Worm (Caenorhabditis elegans) whole organism, L4 larva: ENCODE data around the gene ZK180.7.

Source experiments
- R02D3.7 ChIP-seq: fragments of 150-350 bp; sonication (generic microtip); optimal IDR thresholded peaks from 3 replicates; lab custom pipeline; 2014; ENCODE audit warnings: missing biosample characterization, missing genetic modification characterization
- T20F7.1 ChIP-seq: fragments of 200-800 bp; sonication (Bioruptor generic); optimal IDR thresholded peaks from 2 replicates; lab custom pipeline; 2018; ENCODE audit warnings: mild to moderate bottlenecking, missing genetic modification characterization, missing compliant biosample characterization
- T26A8.4 ChIP-seq: fragments of 200-800 bp; sonication (Bioruptor generic); IDR thresholded peaks from 2 replicates; pipeline ENCODE4 v1.3.6; 2022; ENCODE audit warnings: missing genetic modification characterization, missing compliant biosample characterization
- Y105C5A.15 ChIP-seq: fragments of 200-800 bp; sonication (Bioruptor generic); IDR thresholded peaks from 2 replicates; pipeline ENCODE4 v1.3.6; 2022; ENCODE audit warnings: missing genetic modification characterization, missing compliant biosample characterization
- Y75B8A.6 ChIP-seq: fragments of 200-800 bp; sonication (Bioruptor generic); IDR thresholded peaks from 2 replicates; pipeline ENCODE4 v1.3.6; 2022; ENCODE audit warnings: missing genetic modification reagents, missing genetic modification characterization, missing compliant biosample characterization
- aly-2 ChIP-seq: sonication (generic microtip); optimal IDR thresholded peaks from 2 replicates; lab custom pipeline; 2018; ENCODE audit warnings: missing biosample characterization, missing genetic modification characterization
- ama-1 ChIP-seq: fragments of 150-350 bp; optimal IDR thresholded peaks from 2 replicates; lab custom pipeline; 2014; ENCODE audit warnings: inconsistent platforms, mixed read lengths
- arid-1 ChIP-seq: fragments of 200-800 bp; sonication (Bioruptor generic); conservative IDR thresholded peaks from 2 replicates; pipeline ENCODE4 v1.3.6; 2022; ENCODE audit warnings: missing genetic modification reagents, missing genetic modification characterization, missing compliant biosample characterization
- ceh-20 ChIP-seq: fragments of 200-800 bp; sonication (Bioruptor generic); IDR thresholded peaks from 2 replicates; pipeline ENCODE4 v1.3.6; 2022; ENCODE audit warnings: missing genetic modification reagents, missing genetic modification characterization, missing compliant biosample characterization
- ceh-62 ChIP-seq: sonication (generic microtip); optimal IDR thresholded peaks from 2 replicates; lab custom pipeline; 2017; ENCODE audit warnings: missing biosample characterization, missing genetic modification characterization
- ctbp-1 ChIP-seq: fragments of 200-800 bp; sonication (Bioruptor generic); IDR thresholded peaks from 2 replicates; pipeline ENCODE4 v1.3.6; 2022; ENCODE audit warnings: missing genetic modification reagents, missing genetic modification characterization, missing compliant biosample characterization
- daf-16 ChIP-seq, 3 experiments: sonication (generic microtip); optimal IDR thresholded peaks; 2 replicates each; lab custom pipeline; 2016 to 2017; ENCODE audit warnings: missing genetic modification characterization in 3 of 3, missing genetic modification reagents in 3 of 3, mild to moderate bottlenecking in 2 of 3, missing compliant biosample characterization in 2 of 3, missing biosample characterization in 1 of 3, moderate library complexity in 1 of 3
- daf-19 ChIP-seq: fragments of 200-800 bp; sonication (Bioruptor generic); conservative IDR thresholded peaks from 2 replicates; pipeline ENCODE4 v1.3.6; 2022; ENCODE audit warnings: missing genetic modification characterization, missing compliant biosample characterization
- dmd-6 ChIP-seq: fragments of 200-800 bp; sonication (Bioruptor generic); IDR thresholded peaks from 2 replicates; pipeline ENCODE4 v1.3.6; 2022; ENCODE audit warnings: missing genetic modification reagents, missing genetic modification characterization, missing compliant biosample characterization
- dmd-9 ChIP-seq: fragments of 200-800 bp; sonication (Bioruptor generic); IDR thresholded peaks from 2 replicates; pipeline ENCODE4 v1.3.6; 2022; ENCODE audit warnings: missing genetic modification reagents, missing genetic modification characterization, missing compliant biosample characterization
- dpl-1 ChIP-seq: fragments of 150-350 bp; optimal IDR thresholded peaks from 2 replicates; lab custom pipeline; 2014; ENCODE audit warnings: missing biosample characterization, missing genetic modification reagents, missing genetic modification characterization
- dve-1 ChIP-seq: sonication (generic microtip); optimal IDR thresholded peaks from 2 replicates; lab custom pipeline; 2017; ENCODE audit warnings: antibody characterized with exemption, mild to moderate bottlenecking, missing genetic modification characterization, missing compliant biosample characterization; ENCODE audit not compliant: insufficient read depth
- egl-43 ChIP-seq: fragments of 200-800 bp; sonication (Bioruptor generic); IDR thresholded peaks from 2 replicates; pipeline ENCODE4 v1.3.6; 2022; ENCODE audit warnings: missing genetic modification reagents, missing genetic modification characterization, missing compliant biosample characterization
- fkh-10 ChIP-seq: fragments of 150-350 bp; optimal IDR thresholded peaks from 2 replicates; lab custom pipeline; 2014; ENCODE audit warnings: missing biosample characterization, missing genetic modification reagents, missing genetic modification characterization
- gei-8 ChIP-seq: fragments of 200-800 bp; sonication (Bioruptor generic); optimal IDR thresholded peaks from 2 replicates; lab custom pipeline; 2018; ENCODE audit warnings: mild to moderate bottlenecking, missing genetic modification characterization, missing compliant biosample characterization
- hlh-11 ChIP-seq: fragments of 200-800 bp; sonication (Bioruptor generic); optimal IDR thresholded peaks from 2 replicates; lab custom pipeline; 2018; ENCODE audit warnings: mild to moderate bottlenecking, missing genetic modification characterization, missing compliant biosample characterization
- hlh-30 ChIP-seq: sonication (generic microtip); optimal IDR thresholded peaks from 2 replicates; lab custom pipeline; 2017; ENCODE audit warnings: antibody characterized with exemption, mild to moderate bottlenecking, missing genetic modification characterization, missing compliant biosample characterization; ENCODE audit not compliant: insufficient read depth
- hmg-1.1 ChIP-seq: fragments of 200-800 bp; sonication (Bioruptor generic); IDR thresholded peaks from 2 replicates; pipeline ENCODE4 v1.3.6; 2022; ENCODE audit warnings: missing genetic modification reagents, missing genetic modification characterization, missing compliant biosample characterization
- lin-1 ChIP-seq: fragments of 200-800 bp; sonication (Bioruptor generic); IDR thresholded peaks from 2 replicates; pipeline ENCODE4 v1.3.6; 2022; ENCODE audit warnings: missing genetic modification reagents, missing genetic modification characterization, missing compliant biosample characterization
- lin-38 ChIP-seq: fragments of 200-800 bp; sonication (Bioruptor generic); IDR thresholded peaks from 2 replicates; pipeline ENCODE4 v1.3.6; 2022; ENCODE audit warnings: missing genetic modification reagents, missing genetic modification characterization, missing compliant biosample characterization
- lsy-2 ChIP-seq, 2 experiments: fragments of 150-350 bp in 1 of 2; sonication (generic microtip) in 1 of 2; optimal IDR thresholded peaks; 2 replicates each; lab custom pipeline; 2014 to 2017; ENCODE audit warnings: missing biosample characterization in 2 of 2, missing genetic modification characterization in 2 of 2
- madf-5 ChIP-seq, 2 experiments: fragments of 200-800 bp; sonication (Bioruptor generic); IDR thresholded peaks; 2 replicates each; pipeline ENCODE4 v1.3.6; 2022; ENCODE audit warnings: missing compliant biosample characterization in 2 of 2, missing genetic modification characterization in 2 of 2
- mdl-1 ChIP-seq, 2 experiments: fragments of 150-350 bp in 1 of 2; sonication (generic microtip) in 1 of 2; optimal IDR thresholded peaks; 2 replicates each; lab custom pipeline; 2014 to 2017; ENCODE audit warnings: missing biosample characterization in 2 of 2, missing genetic modification characterization in 2 of 2
- mep-1 ChIP-seq: fragments of 150-350 bp; sonication (generic microtip); optimal IDR thresholded peaks from 3 replicates; lab custom pipeline; 2014; ENCODE audit warnings: missing biosample characterization, missing genetic modification characterization
- mes-2 ChIP-seq: sonication (generic microtip); optimal IDR thresholded peaks from 2 replicates; lab custom pipeline; 2016; ENCODE audit warnings: missing genotype, mild to moderate bottlenecking, missing genetic modification characterization, missing compliant biosample characterization; ENCODE audit not compliant: poor library complexity, severe bottlenecking
- mxl-2 ChIP-seq: fragments of 200-800 bp; sonication (Bioruptor generic); conservative IDR thresholded peaks from 2 replicates; pipeline ENCODE4 v1.3.6; 2022; ENCODE audit warnings: missing genetic modification reagents, missing genetic modification characterization, missing compliant biosample characterization
- mxl-3 ChIP-seq: fragments of 200-800 bp; sonication (Bioruptor generic); optimal IDR thresholded peaks from 2 replicates; lab custom pipeline; 2018; ENCODE audit warnings: mild to moderate bottlenecking, missing genetic modification characterization, missing compliant biosample characterization
- nhr-10 ChIP-seq: fragments of 150-350 bp; optimal IDR thresholded peaks from 2 replicates; lab custom pipeline; 2014; ENCODE audit warnings: missing biosample characterization, missing genetic modification characterization
- nhr-11 ChIP-seq: fragments of 150-350 bp; optimal IDR thresholded peaks from 2 replicates; lab custom pipeline; 2014; ENCODE audit warnings: missing biosample characterization, missing genetic modification characterization
- nhr-25 ChIP-seq: sonication (generic microtip); optimal IDR thresholded peaks from 2 replicates; lab custom pipeline; 2017; ENCODE audit warnings: missing genetic modification characterization, mild to moderate bottlenecking, missing compliant biosample characterization, antibody characterized with exemption, moderate library complexity, borderline replicate concordance; ENCODE audit not compliant: insufficient read depth
- nhr-6 ChIP-seq: fragments of 150-350 bp; optimal IDR thresholded peaks from 2 replicates; lab custom pipeline; 2014; ENCODE audit warnings: missing biosample characterization, missing genetic modification characterization
- php-3 ChIP-seq: fragments of 200-800 bp; sonication (Bioruptor generic); IDR thresholded peaks from 2 replicates; pipeline ENCODE4 v1.3.6; 2022; ENCODE audit warnings: missing genetic modification reagents, missing genetic modification characterization, missing compliant biosample characterization
- skn-1 ChIP-seq: fragments of 150-350 bp; optimal IDR thresholded peaks from 2 replicates; lab custom pipeline; 2014; ENCODE audit warnings: missing biosample characterization, missing genetic modification characterization
- snpc-1.2 ChIP-seq: fragments of 200-800 bp; sonication (Bioruptor generic); IDR thresholded peaks from 2 replicates; pipeline ENCODE4 v1.3.6; 2022; ENCODE audit warnings: missing genetic modification reagents, missing genetic modification characterization, missing compliant biosample characterization
- spr-3 ChIP-seq: fragments of 200-800 bp; sonication (Bioruptor generic); optimal IDR thresholded peaks from 2 replicates; lab custom pipeline; 2018; ENCODE audit warnings: mild to moderate bottlenecking, missing genetic modification characterization, missing compliant biosample characterization
- tag-97 ChIP-seq: fragments of 200-800 bp; sonication (Bioruptor generic); IDR thresholded peaks from 2 replicates; pipeline ENCODE4 v1.3.6; 2022; ENCODE audit warnings: missing genetic modification characterization, missing compliant biosample characterization
- tra-1 ChIP-seq: fragments of 200-800 bp; sonication (Bioruptor generic); IDR thresholded peaks from 2 replicates; pipeline ENCODE4 v1.3.6; 2022; ENCODE audit warnings: missing genetic modification reagents, missing genetic modification characterization, missing compliant biosample characterization
- unc-62 ChIP-seq, 3 experiments: fragments of 150-350 bp in 1 of 3; sonication (generic microtip); optimal IDR thresholded peaks in 2 of 3; peaks in 1 of 3; 1 replicate in 1 of 3; 2 replicates in 2 of 3; lab custom pipeline; 2014 to 2017; ENCODE audit warnings: missing biosample characterization in 3 of 3, missing genetic modification characterization in 3 of 3, missing genetic modification reagents in 3 of 3, missing genotype in 1 of 3

ZK180.7 gene

DNA sequence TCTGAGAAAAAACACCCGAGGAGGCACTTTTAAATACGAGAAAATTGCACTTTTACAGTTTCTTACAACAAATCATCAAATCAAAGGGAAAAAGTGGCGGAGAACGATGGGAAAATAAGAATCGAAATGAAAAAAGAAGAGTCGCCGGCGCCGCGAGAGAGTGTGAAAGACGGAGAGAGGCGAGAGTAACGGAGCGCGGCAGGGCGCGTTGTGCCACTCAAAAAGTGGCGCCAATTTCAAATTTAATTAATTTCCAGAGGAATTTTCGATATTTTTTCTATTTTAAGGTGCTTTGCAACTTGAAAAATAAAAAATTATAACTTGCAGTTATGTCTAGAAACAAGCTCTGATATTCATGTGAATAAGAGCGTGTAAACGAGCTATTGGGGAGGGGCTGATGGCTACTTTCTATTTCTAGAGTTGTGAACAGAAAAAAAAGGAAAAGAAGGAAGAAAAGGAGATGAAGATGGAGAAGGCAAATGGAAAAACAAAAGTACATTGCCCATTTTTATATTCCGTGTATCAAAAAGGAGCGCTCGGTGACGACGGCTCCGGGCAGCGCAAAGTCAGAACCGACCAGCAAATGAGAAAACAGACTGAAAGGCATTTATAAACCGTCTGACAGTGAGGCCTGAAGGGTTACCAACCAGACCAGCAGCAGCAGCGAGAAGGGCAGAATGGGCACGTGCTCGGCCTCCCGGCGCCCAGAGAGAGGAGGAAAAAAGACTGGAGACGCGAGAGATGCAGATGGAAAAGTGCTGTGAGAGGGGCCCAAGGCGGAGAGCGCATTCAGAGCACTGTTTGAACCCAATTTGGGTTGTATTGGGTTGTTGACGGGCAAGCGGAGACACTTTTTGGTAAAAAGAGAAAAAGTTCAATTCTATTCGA, 19.2 kb upstream of the ZK180.7 start (continued):
- TF ChIP-seq unc-62 (GFP tag; optimal IDR thresholded peaks at IDR 0.05 in 1 of 2; lab: Kevin White, UChicago): peak in 1 of 2 experiments; percentile 97
- no peak for TF ChIP-seq unc-62 (tag; optimal IDR thresholded peaks at IDR 0.05; lab: Kevin White, UChicago)
- no peak for TF ChIP-seq fkh-10 (GFP tag; lab: Kevin White, UChicago)
- TF ChIP-seq egl-43: peak; percentile 59; the same call in 1 of the 2 replicates
- no peak for TF ChIP-seq gei-8
- peak; percentile 48 for TF ChIP-seq mes-2 (tag; lab: Kevin White, UChicago)
- peak; percentile 59; the same call in 1 of the 2 replicates for TF ChIP-seq Y105C5A.15 (GFP tag; lab: Robert Waterston, UW)
- TF ChIP-seq tra-1 (GFP tag; lab: Robert Waterston, UW): 0 out of 2 replicates have a peak, but pooled peaks have one; percentile 39
- TF ChIP-seq hlh-30 (tag; lab: Kevin White, UChicago): peak; percentile 89
- peak; percentile 56 for TF ChIP-seq dpl-1 (GFP tag; lab: Kevin White, UChicago)
- TF ChIP-seq T26A8.4 (GFP tag; lab: Robert Waterston, UW): 0 out of 2 replicates have a peak, but pooled peaks have one; percentile 27
- no peak for TF ChIP-seq nhr-11 (tag; lab: Kevin White, UChicago)
- peak; percentile 32; the same call in 1 of the 2 replicates for TF ChIP-seq ceh-20 (GFP tag; lab: Robert Waterston, UW)
- TF ChIP-seq arid-1: peak; percentile 74
- no peak for TF ChIP-seq nhr-10 (tag; lab: Kevin White, UChicago)
- TF ChIP-seq dmd-6 (GFP tag; lab: Robert Waterston, UW): peak; percentile 45
- no peak for TF ChIP-seq dve-1 (tag; lab: Kevin White, UChicago)
- TF ChIP-seq nhr-6 (tag; lab: Kevin White, UChicago): peak; percentile 45
- TF ChIP-seq mxl-2: peak; percentile 65; the same call in 1 of the 2 replicates
- no peak for TF ChIP-seq Y75B8A.6 (GFP tag; lab: Robert Waterston, UW)
- no peak for TF ChIP-seq php-3
- TF ChIP-seq R02D3.7 (tag; lab: Kevin White, UChicago): no peak
- TF ChIP-seq madf-5 (GFP tag; IDR thresholded peaks at IDR 0.05; lab: Robert Waterston, UW): 0 out of 4 replicates have a peak, but pooled peaks of 1 of the 2 experiments have one; percentile 5
- no peak for TF ChIP-seq snpc-1.2 (GFP tag; lab: Robert Waterston, UW)
- peak; percentile 14 for TF ChIP-seq mep-1 (tag; lab: Kevin White, UChicago)
- TF ChIP-seq lin-1 (GFP tag; lab: Robert Waterston, UW): 0 out of 2 replicates have a peak, but pooled peaks have one; percentile 49
- TF ChIP-seq lin-38 (GFP tag; lab: Robert Waterston, UW): peak; percentile 68
- TF ChIP-seq T20F7.1 (GFP tag; lab: Kevin White, UChicago): peak; percentile 7
- TF ChIP-seq ama-1 (lab: Kevin White, UChicago): peak; percentile 32
- no peak for TF ChIP-seq aly-2 (tag; lab: Kevin White, UChicago)

DNA sequence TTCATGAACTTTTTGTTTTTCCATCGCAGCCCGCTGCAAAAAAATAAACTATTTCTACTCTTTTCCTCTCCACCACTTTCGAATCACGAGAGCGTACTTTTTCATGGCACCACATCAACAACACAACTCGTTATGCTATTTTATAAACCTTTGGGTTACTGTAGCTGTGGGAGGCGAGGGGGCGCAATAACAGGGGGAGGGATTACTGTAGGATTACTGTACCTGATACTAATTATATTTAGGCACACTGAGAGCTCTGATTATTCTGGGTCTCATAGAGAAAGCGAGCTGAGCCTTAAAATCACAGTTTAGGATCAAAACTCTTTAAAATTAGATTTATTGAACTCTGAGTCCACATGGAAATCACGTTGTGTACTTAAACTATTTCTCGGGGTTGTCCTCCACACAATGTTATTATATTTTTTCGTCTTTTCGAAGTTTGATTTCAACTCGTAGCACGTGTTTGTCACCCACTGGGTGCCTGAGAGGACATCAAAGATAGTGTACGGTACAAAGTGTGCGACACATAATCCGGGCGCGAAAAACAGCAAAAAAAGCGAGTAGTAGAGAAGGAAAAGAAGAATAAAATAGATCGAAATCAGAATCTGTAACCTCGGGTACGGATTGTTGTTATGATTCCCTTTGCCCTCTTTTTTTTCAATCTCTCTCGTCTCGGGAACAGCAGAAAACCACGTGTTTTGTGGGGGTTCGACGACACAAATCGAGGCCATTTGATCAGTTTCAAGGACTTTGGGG, 17.7 kb upstream of the ZK180.7 start:
- TF ChIP-seq hmg-1.1 (GFP tag; lab: Robert Waterston, UW) (peak; percentile 17; the same call in 1 of the 2 replicates), hlh-11 (peak; percentile 62), dmd-6 (GFP tag; lab: Robert Waterston, UW) (peak; percentile 38), mep-1 (tag; lab: Kevin White, UChicago) (peak; percentile 44), mxl-3 (GFP tag; lab: Kevin White, UChicago) (peak; percentile 83), nhr-25 (tag; lab: Kevin White, UChicago) (peak; percentile 23), tag-97 (no peak), lsy-2 (tag; optimal IDR thresholded peaks at IDR 0.05; lab: Kevin White, UChicago) (no peak), mdl-1 (tag; optimal IDR thresholded peaks at IDR 0.05; lab: Kevin White, UChicago) (peak in 1 of 2 experiments; percentile 76), dmd-9 (GFP tag; lab: Robert Waterston, UW) (peak; percentile 60; the same call in 1 of the 2 replicates), daf-16 (GFP tag; optimal IDR thresholded peaks at IDR 0.05; lab: Kevin White, UChicago) (no peak), daf-16 (tag; optimal IDR thresholded peaks at IDR 0.05; lab: Kevin White, UChicago) (peak; percentile 61), tra-1 (GFP tag; lab: Robert Waterston, UW) (0 out of 2 replicates have a peak, but pooled peaks have one; percentile 46), ctbp-1 (GFP tag; lab: Robert Waterston, UW) (no peak), daf-19 (GFP tag; lab: Robert Waterston, UW) (no peak), skn-1 (tag; lab: Kevin White, UChicago) (no peak), madf-5 (GFP tag; IDR thresholded peaks at IDR 0.05; lab: Robert Waterston, UW) (no peak), ceh-62 (tag; lab: Kevin White, UChicago) (no peak), php-3 (no peak; the same call in 1 of the 2 replicates), dve-1 (tag; lab: Kevin White, UChicago) (peak; percentile 36), spr-3 (GFP tag; lab: Kevin White, UChicago) (peak; percentile 13)
